Worm (Caenorhabditis elegans): ENCODE data around the gene F40F8.12.
A peak's percentile ranks its signal among the peaks of the same experiment; 100 is the strongest.

F40F8.12 gene

ce11 chrII:11097154-11097887 lies 32.3 kb upstream of the F40F8.12 start, which contains the start of the genes rpl-36.A and nuo-1 (continued):
- TF ChIP-seq snpc-1.3 (tag; optimal IDR thresholded peaks at IDR 0.05; ENCODE audit: insufficient read depth) (peak; percentile 37), bed-1 (GFP tag; IDR thresholded peaks at IDR 0.05) (no peak), madf-8 (GFP tag; conservative IDR thresholded peaks at IDR 0.05) (peak; percentile 55), nfyb-1 (GFP tag; IDR thresholded peaks at IDR 0.05) (0 out of 2 replicates have a peak, but pooled peaks have one; percentile 10), ceh-91 (GFP tag; IDR thresholded peaks at IDR 0.05) (peak; percentile 65), attf-5 (GFP tag; optimal IDR thresholded peaks at IDR 0.05) (peak; percentile 89), pbrm-1 (GFP tag; IDR thresholded peaks at IDR 0.05) (peak; percentile 14; the same call in 1 of the 2 replicates), ztf-18 (tag; optimal IDR thresholded peaks at IDR 0.05) (peak; percentile 32), C06A6.2 (GFP tag; conservative IDR thresholded peaks at IDR 0.05) (no peak), lin-26 (GFP tag; IDR thresholded peaks at IDR 0.05) (no peak), F57C9.4 (tag; optimal IDR thresholded peaks at IDR 0.05) (no peak), ama-1 (optimal IDR thresholded peaks at IDR 0.05) (no peak), ama-1 (GFP tag; optimal IDR thresholded peaks at IDR 0.05) (no peak), zim-3 (tag; optimal IDR thresholded peaks at IDR 0.05) (no peak), unc-62 (GFP tag; optimal IDR thresholded peaks at IDR 0.05) (peak; percentile 9), ztf-3 (GFP tag; optimal IDR thresholded peaks at IDR 0.05) (no peak), aptf-3 (GFP tag; IDR thresholded peaks at IDR 0.05) (no peak), hmg-20 (GFP tag; IDR thresholded peaks at IDR 0.05) (no peak), dox-1 (GFP tag; IDR thresholded peaks at IDR 0.05) (peak; percentile 38; the same call in 1 of the 2 replicates), lag-1 (GFP tag; IDR thresholded peaks at IDR 0.05) (no peak), snpc-3.4 (tag; optimal IDR thresholded peaks at IDR 0.05) (peak; percentile 60), F49E8.2 (tag; optimal IDR thresholded peaks at IDR 0.05; ENCODE audit: insufficient read depth) (peak; percentile 47), snpc-1.1 (tag; optimal IDR thresholded peaks at IDR 0.05; ENCODE audit: insufficient read depth) (peak; percentile 16), ekl-4 (GFP tag; IDR thresholded peaks at IDR 0.05) (0 out of 2 replicates have a peak, but pooled peaks have one; percentile 10), lir-1 (GFP tag; conservative IDR thresholded peaks at IDR 0.05) (no peak), D2030.7 (GFP tag; IDR thresholded peaks at IDR 0.05) (peak; percentile 71), zfh-2 (GFP tag; conservative IDR thresholded peaks at IDR 0.05) (no peak), rcor-1 (GFP tag; IDR thresholded peaks at IDR 0.05) (0 out of 2 replicates have a peak, but pooled peaks have one; percentile 19), dpl-1 (GFP tag; optimal IDR thresholded peaks at IDR 0.05) (peak; percentile 22), B0261.1 (tag; optimal IDR thresholded peaks at IDR 0.05) (no peak), sdz-38 (tag; optimal IDR thresholded peaks at IDR 0.05) (no peak), attf-3 (GFP tag; conservative IDR thresholded peaks at IDR 0.05) (peak; percentile 92), C17E4.6 (GFP tag; IDR thresholded peaks at IDR 0.05) (no peak), efl-1 (GFP tag; optimal IDR thresholded peaks at IDR 0.05) (peak; percentile 13), him-1 (tag; optimal IDR thresholded peaks at IDR 0.05) (peak; percentile 30), lsl-1 (GFP tag; optimal IDR thresholded peaks at IDR 0.05) (peak; percentile 89), F33H1.4 (GFP tag; IDR thresholded peaks at IDR 0.05) (peak; percentile 95), attf-6 (GFP tag; IDR thresholded peaks at IDR 0.05) (no peak), fkh-3 (tag; optimal IDR thresholded peaks at IDR 0.05) (no peak), F37B4.10 (GFP tag; IDR thresholded peaks at IDR 0.05) (no peak), Y67H2A.10 (GFP tag; conservative IDR thresholded peaks at IDR 0.05) (no peak), K12H6.12 (tag; optimal IDR thresholded peaks at IDR 0.05) (peak; percentile 46)
